Fruit fly (Drosophila melanogaster): ENCODE results near the gene CG13607.

Gene CG13607

dm6 chr3R:24084975-24085374 is 31.1 kb downstream of the CG13607 start:
- TF ChIP-seq prd (optimal IDR thresholded peaks at IDR 0.05) (no peak), prd (GFP tag; IDR thresholded peaks at IDR 0.05) (no peak), gro (GFP tag; optimal IDR thresholded peaks at IDR 0.05) (peak; percentile 56), CG8281 (tag; optimal IDR thresholded peaks at IDR 0.05) (peak; percentile 1), mirr (GFP tag; optimal IDR thresholded peaks at IDR 0.05) (peak; percentile 94), grn (GFP tag; optimal IDR thresholded peaks at IDR 0.05) (peak; percentile 7), kah (GFP tag; optimal IDR thresholded peaks at IDR 0.05) (no peak), sug (tag; optimal IDR thresholded peaks at IDR 0.05) (peak; percentile 64), jing (GFP tag; optimal IDR thresholded peaks at IDR 0.05) (no peak), sd (tag; optimal IDR thresholded peaks at IDR 0.05) (peak; percentile 94), lab (GFP tag; optimal IDR thresholded peaks at IDR 0.05) (peak; percentile 14), CG18599 (GFP tag; optimal IDR thresholded peaks at IDR 0.05) (peak; percentile 16), exex (tag; optimal IDR thresholded peaks at IDR 0.05) (peak; percentile 99), HmgZ (tag; optimal IDR thresholded peaks at IDR 0.05) (peak; percentile 26), CG34376 (GFP tag; optimal IDR thresholded peaks at IDR 0.05) (peak; percentile 82), cwo (GFP tag; optimal IDR thresholded peaks at IDR 0.05) (peak; percentile 17), GATAe (GFP tag; conservative IDR thresholded peaks at IDR 0.05) (peak; percentile 19; the same call in 1 of the 2 replicates), ap (GFP tag; IDR thresholded peaks at IDR 0.05) (no peak)

DNA sequence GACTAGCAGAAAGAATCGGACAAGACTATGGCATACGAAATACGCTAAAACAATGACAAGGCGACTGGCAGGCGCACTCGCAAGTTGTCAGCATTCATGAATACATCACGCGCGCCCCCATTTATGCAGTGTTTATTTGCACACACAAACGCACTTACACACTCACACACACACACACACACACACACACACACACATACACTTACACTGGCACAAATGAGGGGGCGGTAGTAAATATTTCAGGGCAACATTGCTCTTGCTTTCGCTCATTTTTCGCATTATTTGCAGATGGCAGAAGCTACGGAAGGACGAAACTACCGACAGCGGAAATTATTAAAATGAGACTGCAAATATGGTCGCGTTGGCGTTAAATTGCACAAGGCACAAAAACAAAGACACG is 36.5 kb downstream of the CG13607 start:
- TF ChIP-seq ttk (GFP tag; IDR thresholded peaks at IDR 0.05) = no peak
- TF ChIP-seq CG10209 (GFP tag; optimal IDR thresholded peaks at IDR 0.05) = no peak
- no peak for TF ChIP-seq CG17912 (GFP tag; optimal IDR thresholded peaks at IDR 0.05)
- TF ChIP-seq HLH3B (GFP tag; IDR thresholded peaks at IDR 0.05) = no peak
- TF ChIP-seq Ets65A (GFP tag) = peak; percentile 38
- TF ChIP-seq CG17802 (tag; optimal IDR thresholded peaks at IDR 0.05) = no peak
- no peak for TF ChIP-seq ftz-f1 (GFP tag; optimal IDR thresholded peaks at IDR 0.05)
- TF ChIP-seq Hsf (GFP tag; optimal IDR thresholded peaks at IDR 0.05) = no peak
- TF ChIP-seq CoRest (tag; optimal IDR thresholded peaks at IDR 0.05) = no peak
- no peak for TF ChIP-seq klu (GFP tag; IDR thresholded peaks at IDR 0.05)
- TF ChIP-seq disco-r (GFP tag; optimal IDR thresholded peaks at IDR 0.05) = no peak
- no peak for TF ChIP-seq sna (GFP tag; IDR thresholded peaks at IDR 0.05; ENCODE audit: partially characterized antibody)
- no peak for TF ChIP-seq Taf1 (GFP tag; IDR thresholded peaks at IDR 0.05)
- no peak for TF ChIP-seq CG18619 (GFP tag; optimal IDR thresholded peaks at IDR 0.05)
- no peak for TF ChIP-seq Sry-β (GFP tag; optimal IDR thresholded peaks at IDR 0.05)
- 0 out of 3 replicates have a peak, but pooled peaks have one; percentile 11 for TF ChIP-seq Mrtf (GFP tag; IDR thresholded peaks at IDR 0.05)
- TF ChIP-seq CG8478 (optimal IDR thresholded peaks at IDR 0.05) = no peak
- peak in 1 of 2 experiments; percentile 17 for TF ChIP-seq Dfd (GFP tag; optimal IDR thresholded peaks at IDR 0.05)
- TF ChIP-seq pfk (GFP tag; optimal IDR thresholded peaks at IDR 0.05) = no peak
- TF ChIP-seq Chrac-16 (GFP tag; optimal IDR thresholded peaks at IDR 0.05) = no peak

DNA sequence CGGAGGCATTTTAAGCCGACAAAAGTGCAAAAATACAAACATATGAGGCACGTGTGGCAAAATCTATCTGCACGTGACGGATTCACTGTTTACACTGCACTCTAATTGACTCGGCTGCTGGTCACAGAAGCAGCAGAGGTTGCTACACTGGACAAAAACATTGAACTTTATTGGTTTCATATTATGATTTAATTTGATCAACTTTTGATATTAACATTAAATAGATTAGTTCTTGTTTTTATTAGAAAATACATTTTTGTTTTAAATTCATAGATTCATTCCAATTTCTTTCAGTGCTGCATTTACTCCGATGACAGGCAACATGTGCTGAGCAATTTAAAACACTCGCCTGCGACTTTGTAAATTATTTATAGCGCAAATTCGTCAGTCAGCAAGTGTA is 37.0 kb downstream of the CG13607 start:
- TF ChIP-seq dysf (GFP tag; IDR thresholded peaks at IDR 0.05) (peak; percentile 27; the same call in 1 of the 3 replicates), gem (tag; optimal IDR thresholded peaks at IDR 0.05) (peak; percentile 40), CG6689 (GFP tag; IDR thresholded peaks at IDR 0.05) (0 out of 2 replicates have a peak, but pooled peaks have one; percentile 28), twi (tag; optimal IDR thresholded peaks at IDR 0.05) (peak; percentile 62), CG11247 (GFP tag; IDR thresholded peaks at IDR 0.05) (no peak), esg (GFP tag; conservative IDR thresholded peaks at IDR 0.05) (no peak), Med (GFP tag) (peak; percentile 52), CG2678 (tag; optimal IDR thresholded peaks at IDR 0.05) (peak; percentile 27), ab (GFP tag; optimal IDR thresholded peaks at IDR 0.05) (no peak), CG14014 (GFP tag; IDR thresholded peaks at IDR 0.05) (no peak), CG18599 (GFP tag; optimal IDR thresholded peaks at IDR 0.05) (peak; percentile 8), Xrp1 (GFP tag; IDR thresholded peaks at IDR 0.05) (peak; percentile 27; the same call in 1 of the 2 replicates), E2f2 (GFP tag; IDR thresholded peaks at IDR 0.05) (0 out of 2 replicates have a peak, but pooled peaks have one; percentile 6), CG11695 (GFP tag; IDR thresholded peaks at IDR 0.05) (0 out of 3 replicates have a peak, but pooled peaks have one; percentile 23), wdn (GFP tag; IDR thresholded peaks at IDR 0.05) (no peak)
